Fruit fly (Drosophila melanogaster) whole organism, pupa: ENCODE data around the gene GABA-B-R1.

Source experiments
- CG14655 ChIP-seq: fragments of 200-800 bp; sonication (Bioruptor generic); optimal IDR thresholded peaks from 3 replicates; lab custom pipeline; 2017; ENCODE audit warnings: mild to moderate bottlenecking, missing biosample characterization, missing genetic modification reagents, missing genetic modification characterization
- CG4496 ChIP-seq: fragments of 200-800 bp; sonication (Bioruptor generic); IDR thresholded peaks from 3 replicates; pipeline ENCODE4 v1.3.6; 2022; ENCODE audit warnings: missing biosample characterization, missing genetic modification characterization
- CG8159 ChIP-seq: fragments of 200-800 bp; sonication (Bioruptor generic); optimal IDR thresholded peaks from 3 replicates; lab custom pipeline; 2018; ENCODE audit warnings: missing biosample characterization, mild to moderate bottlenecking, missing genetic modification characterization, moderate library complexity
- Pif1B ChIP-seq: fragments of 200-800 bp; sonication (Bioruptor generic); optimal IDR thresholded peaks from 3 replicates; lab custom pipeline; 2016; ENCODE audit warnings: missing biosample characterization, missing genetic modification characterization
- rn ChIP-seq: fragments of 200-800 bp; sonication (Bioruptor generic); IDR thresholded peaks from 2 replicates; pipeline ENCODE4 v1.3.6; 2022; ENCODE audit warnings: missing biosample characterization, missing genetic modification characterization

- TF ChIP-seq CG8159 (tag; lab: Kevin White, UChicago) (no peak), rn (GFP tag; lab: Robert Waterston, UW) (no peak), Pif1B (GFP tag; lab: Kevin White, UChicago) (no peak), CG14655 (GFP tag; lab: Kevin White, UChicago) (no peak), CG4496 (GFP tag; lab: Robert Waterston, UW) (no peak)
Measured at dm6 chr2L:15001847-15002246, 14.3 kb upstream of the GABA-B-R1 start.
